Worm (Caenorhabditis elegans): ENCODE data around the gene F40G12.10.
A peak's percentile ranks its signal among the peaks of the same experiment; 100 is the strongest.

Gene F40G12.10

DNA sequence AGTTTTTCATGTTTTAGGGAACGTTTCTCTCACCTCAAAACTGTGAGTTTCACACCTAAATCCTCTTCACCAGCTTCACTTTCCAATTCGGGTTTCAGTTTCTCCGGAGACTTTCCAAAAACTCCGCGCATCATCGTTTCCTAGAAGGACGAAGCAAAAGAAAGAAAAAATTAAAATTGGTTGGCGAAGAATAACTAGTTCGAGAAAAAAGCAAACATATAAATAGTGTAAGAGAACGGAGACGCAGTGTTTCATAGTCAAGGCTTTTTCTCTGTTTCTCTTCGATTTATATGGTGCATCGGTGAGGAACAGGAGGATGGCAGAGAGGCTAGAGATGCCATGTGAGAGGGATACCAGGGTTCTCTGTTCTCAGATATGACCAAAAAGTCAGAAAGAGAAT, 39.4 kb downstream of the F40G12.10 start, which contains the start of gene F47B8.3 (continued):
- TF ChIP-seq pqm-1 (tag; optimal IDR thresholded peaks at IDR 0.05) (no peak), tbx-2 (tag; optimal IDR thresholded peaks at IDR 0.05) (no peak), nhr-71 (tag; optimal IDR thresholded peaks at IDR 0.05) (peak; percentile 62), unc-62 (GFP tag; optimal IDR thresholded peaks at IDR 0.05) (no peak), nhr-77 (tag; optimal IDR thresholded peaks at IDR 0.05) (no peak), aha-1 (tag; optimal IDR thresholded peaks at IDR 0.05) (no peak), irx-1 (tag; optimal IDR thresholded peaks at IDR 0.05) (no peak), snu-23 (GFP tag; optimal IDR thresholded peaks at IDR 0.05) (peak; percentile 68), ztf-11 (tag; optimal IDR thresholded peaks at IDR 0.05) (no peak), nhr-47 (tag; optimal IDR thresholded peaks at IDR 0.05) (peak; percentile 51), nhr-90 (tag; optimal IDR thresholded peaks at IDR 0.05; ENCODE audit: poor library complexity) (peak; percentile 1), Y116A8C.19 (tag; optimal IDR thresholded peaks at IDR 0.05; ENCODE audit: borderline replicate concordance) (no peak), ceh-8 (GFP tag; optimal IDR thresholded peaks at IDR 0.05) (no peak), sptf-1 (tag; optimal IDR thresholded peaks at IDR 0.05) (no peak), unc-86 (tag; optimal IDR thresholded peaks at IDR 0.05) (no peak), lin-35 (GFP tag; optimal IDR thresholded peaks at IDR 0.05) (peak; percentile 52 to 57), nhr-76 (tag; optimal IDR thresholded peaks at IDR 0.05) (no peak), pag-3 (tag; optimal IDR thresholded peaks at IDR 0.05; ENCODE audit: borderline replicate concordance, insufficient read depth) (peak; percentile 93), egl-27 (tag; optimal IDR thresholded peaks at IDR 0.05) (no peak), blmp-1 (tag; optimal IDR thresholded peaks at IDR 0.05) (peak; percentile 50), elt-3 (tag; optimal IDR thresholded peaks at IDR 0.05) (no peak), hpl-2 (GFP tag; optimal IDR thresholded peaks at IDR 0.05) (no peak), mab-9 (GFP tag; IDR thresholded peaks at IDR 0.05) (no peak), pax-3 (tag; optimal IDR thresholded peaks at IDR 0.05) (no peak), unc-130 (tag; optimal IDR thresholded peaks at IDR 0.05) (no peak), ces-1 (GFP tag; optimal IDR thresholded peaks at IDR 0.05) (no peak), ceh-90 (tag; optimal IDR thresholded peaks at IDR 0.05) (no peak), tlp-1 (tag; optimal IDR thresholded peaks at IDR 0.05) (no peak), nhr-28 (tag; optimal IDR thresholded peaks at IDR 0.05) (no peak), lsy-2 (tag; optimal IDR thresholded peaks at IDR 0.05) (peak; percentile 19 to 60), lin-39 (tag; optimal IDR thresholded peaks at IDR 0.05) (no peak), ceh-88 (GFP tag; IDR thresholded peaks at IDR 0.05) (no peak), fos-1 (tag; optimal IDR thresholded peaks at IDR 0.05) (peak; percentile 22), mef-2 (tag; optimal IDR thresholded peaks at IDR 0.05) (no peak), dpl-1 (GFP tag; optimal IDR thresholded peaks at IDR 0.05) (peak; percentile 20 to 43 (median 23)), zag-1 (tag; optimal IDR thresholded peaks at IDR 0.05) (no peak), unc-98 (GFP tag; IDR thresholded peaks at IDR 0.05) (no peak), ama-1 (optimal IDR thresholded peaks at IDR 0.05) (no peak), egl-13 (tag; optimal IDR thresholded peaks at IDR 0.05) (no peak), unc-30 (tag; optimal IDR thresholded peaks at IDR 0.05) (no peak), efl-1 (optimal IDR thresholded peaks at IDR 0.05) (peak; percentile 61 to 82), efl-1 (GFP tag; optimal IDR thresholded peaks at IDR 0.05 in 1 of 2) (peak; percentile 37 to 60), snpc-4 (tag; optimal IDR thresholded peaks at IDR 0.05) (peak; percentile 55), aly-2 (tag; optimal IDR thresholded peaks at IDR 0.05) (no peak), ceh-82 (tag; optimal IDR thresholded peaks at IDR 0.05) (peak in 2 of 3 experiments; percentile 17 to 19), C34B4.2 (tag; optimal IDR thresholded peaks at IDR 0.05) (no peak), fkh-10 (GFP tag; optimal IDR thresholded peaks at IDR 0.05) (no peak), sox-4 (tag; optimal IDR thresholded peaks at IDR 0.05) (no peak), C04F5.9 (tag; optimal IDR thresholded peaks at IDR 0.05) (no peak), swsn-7 (tag; optimal IDR thresholded peaks at IDR 0.05) (peak; percentile 40), lin-14 (GFP tag; optimal IDR thresholded peaks at IDR 0.05) (peak; percentile 92), isw-1 (GFP tag; IDR thresholded peaks at IDR 0.05) (no peak), nhr-85 (tag) (no peak), fkh-8 (tag; optimal IDR thresholded peaks at IDR 0.05) (peak; percentile 85), lin-13 (GFP tag; optimal IDR thresholded peaks at IDR 0.05) (no peak)
